Worm (Caenorhabditis elegans): Measurements from ENCODE around the gene sti-1.

ce11 chrV:801555-802060 lies 28.3 kb downstream of the sti-1 start:
- TF ChIP-seq ama-1 (optimal IDR thresholded peaks at IDR 0.05) (no peak), tbx-2 (tag; optimal IDR thresholded peaks at IDR 0.05) (no peak), skn-1 (tag; optimal IDR thresholded peaks at IDR 0.05) (no peak), egl-27 (tag; optimal IDR thresholded peaks at IDR 0.05) (no peak), elt-1 (tag; optimal IDR thresholded peaks at IDR 0.05) (peak; percentile 84), nhr-237 (tag; optimal IDR thresholded peaks at IDR 0.05) (no peak), lin-39 (tag; optimal IDR thresholded peaks at IDR 0.05) (no peak), fkh-10 (GFP tag; optimal IDR thresholded peaks at IDR 0.05) (no peak), sea-2 (GFP tag; optimal IDR thresholded peaks at IDR 0.05) (no peak), elt-3 (tag; optimal IDR thresholded peaks at IDR 0.05) (no peak), nhr-43 (tag; optimal IDR thresholded peaks at IDR 0.05; ENCODE audit: poor library complexity, severe bottlenecking) (no peak), lin-15B (tag; optimal IDR thresholded peaks at IDR 0.05) (no peak), nfya-1 (tag; optimal IDR thresholded peaks at IDR 0.05; ENCODE audit: insufficient read depth) (no peak), nhr-28 (tag; optimal IDR thresholded peaks at IDR 0.05) (no peak)

Data from whole organism, L3 larva.